Fruit fly (Drosophila melanogaster): Measurements from ENCODE around the gene PpD6.

The PpD6 gene

DNA sequence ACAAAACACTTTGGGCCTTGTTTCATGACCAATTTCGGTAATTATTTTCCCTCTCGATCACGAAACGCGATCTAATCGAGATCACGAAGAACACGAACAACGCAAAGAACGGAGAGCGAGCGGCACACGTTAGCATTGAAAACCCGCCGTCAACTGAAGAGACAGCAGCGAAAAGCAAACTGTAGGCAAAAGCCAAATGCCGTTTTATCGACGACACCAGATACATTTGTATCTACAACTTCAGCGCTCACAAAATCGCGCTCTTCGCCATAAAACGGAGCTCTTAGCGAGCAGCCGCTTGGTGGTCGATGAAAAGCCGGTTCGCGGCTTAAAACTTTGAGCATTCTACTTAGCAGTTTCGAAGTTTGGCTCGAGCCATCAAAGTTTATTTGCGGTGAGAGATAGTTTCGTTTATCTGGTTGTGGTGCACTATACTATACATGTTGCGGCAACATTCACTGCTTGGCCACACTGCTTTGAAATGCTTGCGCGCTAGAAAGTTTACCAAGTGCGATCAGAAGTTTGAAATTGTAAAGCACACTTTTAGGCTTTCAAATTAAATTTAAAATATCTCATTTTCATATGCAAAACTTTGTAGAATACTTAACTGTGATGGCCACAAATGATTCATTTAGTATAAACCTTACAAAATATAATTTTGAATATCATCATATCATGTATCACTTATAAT, 1.3 kb upstream of the PpD6 start (continued):
- TF ChIP-seq cyc (GFP tag; optimal IDR thresholded peaks at IDR 0.05) (no peak), svp (GFP tag) (no peak)

dm6 chr2L:3114132-3114531, 4.7 kb downstream of the PpD6 start:
- TF ChIP-seq CG3032 (tag; optimal IDR thresholded peaks at IDR 0.05) (no peak), fkh (GFP tag; optimal IDR thresholded peaks at IDR 0.05) (peak; percentile 64), OdsH (GFP tag; optimal IDR thresholded peaks at IDR 0.05) (no peak)

DNA sequence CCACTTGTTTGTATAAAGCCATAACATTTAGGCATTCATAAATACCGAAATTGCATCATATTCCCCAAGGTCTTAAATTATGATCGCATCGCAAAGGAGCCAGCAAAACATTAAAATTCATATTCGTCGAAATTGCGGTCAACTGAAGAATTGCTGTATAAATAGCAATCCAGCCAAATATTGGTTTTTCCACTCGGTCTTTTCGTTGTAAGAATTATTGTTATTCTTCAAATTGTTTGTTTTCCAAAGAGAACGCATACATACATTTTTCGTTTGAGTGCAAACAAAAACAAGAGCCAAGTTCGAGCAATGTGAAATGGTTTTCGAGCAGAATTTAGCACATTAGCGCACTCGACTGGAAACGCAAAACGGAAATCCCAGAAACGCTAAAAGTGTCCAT, 5.4 kb downstream of the PpD6 start:
- TF ChIP-seq fkh (GFP tag; optimal IDR thresholded peaks at IDR 0.05) = peak; percentile 55
- TF ChIP-seq CG8319 (GFP tag; optimal IDR thresholded peaks at IDR 0.05) = no peak

- no peak for TF ChIP-seq achi (GFP tag; optimal IDR thresholded peaks at IDR 0.05)
- no peak for TF ChIP-seq Ets21C (GFP tag; optimal IDR thresholded peaks at IDR 0.05)
- no peak for TF ChIP-seq Hr38 (GFP tag; optimal IDR thresholded peaks at IDR 0.05)
- TF ChIP-seq eg (GFP tag; IDR thresholded peaks at IDR 0.05) = no peak
Measured at dm6 chr2L:3119613-3120012, 10.1 kb downstream of the PpD6 start.

DNA sequence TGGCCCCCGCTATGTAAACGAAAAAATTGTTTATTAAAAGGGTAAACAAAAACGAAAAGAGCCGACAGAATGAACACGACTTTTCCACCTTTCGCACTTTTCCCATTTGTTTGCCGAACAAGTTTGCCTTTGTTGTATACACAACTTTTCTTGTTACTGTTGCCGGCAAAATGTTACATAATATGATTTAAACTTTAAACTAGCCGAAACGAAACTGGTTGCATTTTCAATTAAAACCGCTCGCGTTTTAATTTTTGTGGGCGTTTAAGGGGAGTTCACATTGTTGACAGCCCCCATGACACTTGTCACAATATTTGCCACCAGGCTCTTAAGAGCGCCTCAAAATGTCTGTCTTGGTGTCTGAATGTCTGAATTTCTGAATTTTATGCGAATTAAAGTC, 11.3 kb downstream of the PpD6 start:
- TF ChIP-seq fkh (GFP tag; optimal IDR thresholded peaks at IDR 0.05) = peak; percentile 41
- no peak for TF ChIP-seq Eip75B (GFP tag; optimal IDR thresholded peaks at IDR 0.05)
- TF ChIP-seq topi (GFP tag; optimal IDR thresholded peaks at IDR 0.05) = no peak
- no peak for TF ChIP-seq net (GFP tag; optimal IDR thresholded peaks at IDR 0.05)
- TF ChIP-seq Met (GFP tag; optimal IDR thresholded peaks at IDR 0.05) = no peak

DNA sequence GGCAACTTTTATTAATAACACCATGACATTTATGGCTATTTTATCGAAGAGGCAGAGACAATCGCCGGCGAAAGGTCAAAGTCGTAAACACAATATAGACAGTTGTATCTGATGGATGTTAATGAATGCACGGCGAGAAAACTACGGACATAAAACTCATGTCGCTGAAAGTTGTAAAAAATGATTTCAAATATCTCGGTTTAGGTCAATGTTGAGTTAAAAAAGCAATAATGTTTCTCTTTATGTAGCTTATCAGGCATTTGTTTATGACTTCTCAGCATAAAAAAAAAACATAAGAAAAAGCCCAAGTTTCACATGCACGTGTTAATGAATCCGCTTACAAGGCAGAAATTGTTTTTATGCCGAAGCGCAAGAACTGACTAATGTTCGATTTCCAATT, 11.9 kb downstream of the PpD6 start:
- TF ChIP-seq CG7368 (GFP tag; optimal IDR thresholded peaks at IDR 0.05) (no peak), CG34406 (GFP tag; optimal IDR thresholded peaks at IDR 0.05) (no peak), CG6792 (GFP tag; optimal IDR thresholded peaks at IDR 0.05) (no peak), CG8119 (GFP tag; IDR thresholded peaks at IDR 0.05) (no peak), Hr38 (GFP tag; optimal IDR thresholded peaks at IDR 0.05) (no peak), CG10669 (GFP tag; optimal IDR thresholded peaks at IDR 0.05) (no peak), CG10631 (GFP tag; optimal IDR thresholded peaks at IDR 0.05) (no peak), CG6163 (GFP tag; IDR thresholded peaks at IDR 0.05) (no peak), CG31627 (GFP tag; optimal IDR thresholded peaks at IDR 0.05) (no peak), Met (GFP tag; optimal IDR thresholded peaks at IDR 0.05) (no peak), Gug (GFP tag; IDR thresholded peaks at IDR 0.05) (no peak), OdsH (GFP tag; optimal IDR thresholded peaks at IDR 0.05) (no peak), fd59A (GFP tag; optimal IDR thresholded peaks at IDR 0.05) (no peak), Ets96B (tag; optimal IDR thresholded peaks at IDR 0.05) (no peak)

DNA sequence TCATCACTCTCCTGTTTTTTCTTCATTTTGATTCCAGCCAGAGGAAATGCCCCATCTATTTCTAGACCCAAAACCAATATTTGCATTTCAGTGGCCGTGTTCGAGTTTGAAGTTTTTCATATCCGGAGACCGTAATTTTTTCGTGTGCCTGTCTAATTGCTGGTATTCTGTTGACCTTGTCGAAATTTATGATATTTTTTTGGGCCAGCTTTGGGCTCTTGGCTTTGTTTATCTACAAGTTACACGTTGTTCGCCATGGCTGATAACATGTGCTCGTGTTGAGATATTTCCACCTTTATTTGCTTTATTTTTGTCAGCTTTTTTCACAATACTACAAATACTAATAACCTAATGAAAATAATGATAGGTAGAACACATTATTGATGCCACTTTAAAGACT, 12.3 kb downstream of the PpD6 start:
- TF ChIP-seq CG10631 (GFP tag; optimal IDR thresholded peaks at IDR 0.05) = no peak
- TF ChIP-seq fkh (GFP tag; optimal IDR thresholded peaks at IDR 0.05) = peak; percentile 80
- no peak for TF ChIP-seq CG4318 (GFP tag; optimal IDR thresholded peaks at IDR 0.05)

DNA sequence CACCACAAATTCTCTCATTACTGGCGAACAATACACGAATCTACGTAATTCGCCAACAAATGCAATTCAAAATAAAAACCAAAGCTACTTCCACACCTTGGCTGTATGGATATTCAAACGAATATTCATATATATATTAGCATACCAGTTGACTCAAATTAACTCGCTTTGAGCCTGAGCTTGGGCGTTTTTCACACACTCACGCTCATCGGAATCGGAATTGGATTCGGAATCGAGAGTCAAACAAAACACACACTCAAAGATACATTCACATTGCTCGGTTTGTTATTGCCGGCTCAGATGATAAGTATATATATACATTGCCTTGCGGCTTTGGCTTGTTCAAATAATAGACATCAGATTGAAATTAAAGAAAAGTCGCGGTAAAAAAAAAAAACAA, 12.7 kb downstream of the PpD6 start:
- TF ChIP-seq CG4318 (GFP tag; optimal IDR thresholded peaks at IDR 0.05) (no peak), CG11762 (GFP tag; optimal IDR thresholded peaks at IDR 0.05; ENCODE audit: insufficient read depth) (no peak), CG6854 (GFP tag; optimal IDR thresholded peaks at IDR 0.05) (no peak), achi (GFP tag; optimal IDR thresholded peaks at IDR 0.05) (no peak), Blimp-1 (GFP tag; optimal IDR thresholded peaks at IDR 0.05) (no peak), fd85E (GFP tag; optimal IDR thresholded peaks at IDR 0.05) (no peak), cyc (GFP tag; optimal IDR thresholded peaks at IDR 0.05) (no peak), CG15336 (GFP tag; IDR thresholded peaks at IDR 0.05) (no peak), OdsH (GFP tag; optimal IDR thresholded peaks at IDR 0.05) (no peak), fd59A (GFP tag; optimal IDR thresholded peaks at IDR 0.05) (no peak)

Measured in whole organism, prepupa.